Worm (Caenorhabditis elegans): ENCODE measurements around the gene F49E2.2.

Gene F49E2.2

DNA sequence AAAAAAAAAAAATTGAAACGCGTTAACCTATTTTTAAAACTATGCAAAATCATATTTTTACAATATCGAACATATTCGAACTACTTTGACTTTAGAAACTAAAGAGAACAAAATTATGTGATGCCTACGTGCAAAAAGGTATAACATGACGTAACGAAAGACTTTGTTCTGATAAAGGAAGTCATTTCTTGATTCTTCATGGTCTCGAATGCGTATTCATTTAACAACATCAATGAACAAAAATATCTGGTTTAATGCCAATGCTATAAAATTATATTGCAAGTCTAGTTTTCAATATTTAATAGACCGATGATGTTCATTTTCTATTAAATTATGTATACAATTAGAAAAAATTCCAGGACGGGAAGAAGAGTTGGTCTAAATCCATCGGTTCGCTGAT, 30.5 kb upstream of the F49E2.2 start:
- TF ChIP-seq lsy-2 (tag; optimal IDR thresholded peaks at IDR 0.05) (no peak), unc-62 (GFP tag; optimal IDR thresholded peaks at IDR 0.05) (no peak), ceh-39 (tag; optimal IDR thresholded peaks at IDR 0.05) (no peak), snpc-4 (tag; optimal IDR thresholded peaks at IDR 0.05) (no peak), nhr-2 (tag; optimal IDR thresholded peaks at IDR 0.05) (no peak), nhr-28 (tag; optimal IDR thresholded peaks at IDR 0.05) (no peak), mls-2 (tag; optimal IDR thresholded peaks at IDR 0.05) (no peak), lin-13 (tag; optimal IDR thresholded peaks at IDR 0.05) (no peak), elt-1 (tag; optimal IDR thresholded peaks at IDR 0.05; ENCODE audit: borderline replicate concordance, insufficient read depth) (no peak), drap-1 (GFP tag; optimal IDR thresholded peaks at IDR 0.05) (no peak), blmp-1 (tag; optimal IDR thresholded peaks at IDR 0.05) (no peak), ces-1 (GFP tag; optimal IDR thresholded peaks at IDR 0.05) (no peak), hlh-1 (tag; optimal IDR thresholded peaks at IDR 0.05) (no peak)

DNA sequence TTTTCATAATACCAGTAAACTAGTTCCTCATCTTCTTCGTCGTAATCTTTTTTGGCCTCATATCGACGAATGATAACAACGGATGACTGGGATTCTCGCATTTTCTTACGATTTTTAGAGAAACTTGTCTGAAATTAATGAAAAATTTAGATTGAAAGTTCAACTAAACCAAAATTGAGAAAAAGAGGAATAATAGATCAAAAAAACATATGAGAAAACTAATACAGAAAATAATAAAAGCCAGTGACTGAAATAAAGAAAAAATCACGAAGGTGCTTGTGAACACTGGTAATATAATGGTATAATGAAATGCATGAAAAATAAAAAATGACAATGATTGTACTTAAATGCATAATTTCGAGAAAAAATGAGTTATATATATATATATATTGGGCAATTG, 29.9 kb upstream of the F49E2.2 start, which contains the start of gene C07B5.8:
Gene C07B5.8 (minus strand): TSS at position 101 of the 400 bp plus-strand sequence.
- TF ChIP-seq unc-39 (tag; optimal IDR thresholded peaks at IDR 0.05) (no peak), tbx-8 (GFP tag; optimal IDR thresholded peaks at IDR 0.05) (no peak), mep-1 (tag; optimal IDR thresholded peaks at IDR 0.05) (no peak), ces-1 (GFP tag; optimal IDR thresholded peaks at IDR 0.05) (no peak)

- TF ChIP-seq nhr-237 (tag; optimal IDR thresholded peaks at IDR 0.05) (no peak), nhr-12 (tag; optimal IDR thresholded peaks at IDR 0.05) (no peak), nhr-2 (tag; optimal IDR thresholded peaks at IDR 0.05) (no peak), bed-3 (GFP tag; optimal IDR thresholded peaks at IDR 0.05) (no peak), M03D4.4 (tag; optimal IDR thresholded peaks at IDR 0.05) (no peak), ceh-43 (GFP tag; optimal IDR thresholded peaks at IDR 0.05) (no peak), cnd-1 (tag; optimal IDR thresholded peaks at IDR 0.05) (no peak), blmp-1 (tag; optimal IDR thresholded peaks at IDR 0.05) (no peak), ham-2 (GFP tag; optimal IDR thresholded peaks at IDR 0.05) (no peak)
Observed at ce11 chrX:9537538-9538172, 28.9 kb upstream of the F49E2.2 start.

DNA sequence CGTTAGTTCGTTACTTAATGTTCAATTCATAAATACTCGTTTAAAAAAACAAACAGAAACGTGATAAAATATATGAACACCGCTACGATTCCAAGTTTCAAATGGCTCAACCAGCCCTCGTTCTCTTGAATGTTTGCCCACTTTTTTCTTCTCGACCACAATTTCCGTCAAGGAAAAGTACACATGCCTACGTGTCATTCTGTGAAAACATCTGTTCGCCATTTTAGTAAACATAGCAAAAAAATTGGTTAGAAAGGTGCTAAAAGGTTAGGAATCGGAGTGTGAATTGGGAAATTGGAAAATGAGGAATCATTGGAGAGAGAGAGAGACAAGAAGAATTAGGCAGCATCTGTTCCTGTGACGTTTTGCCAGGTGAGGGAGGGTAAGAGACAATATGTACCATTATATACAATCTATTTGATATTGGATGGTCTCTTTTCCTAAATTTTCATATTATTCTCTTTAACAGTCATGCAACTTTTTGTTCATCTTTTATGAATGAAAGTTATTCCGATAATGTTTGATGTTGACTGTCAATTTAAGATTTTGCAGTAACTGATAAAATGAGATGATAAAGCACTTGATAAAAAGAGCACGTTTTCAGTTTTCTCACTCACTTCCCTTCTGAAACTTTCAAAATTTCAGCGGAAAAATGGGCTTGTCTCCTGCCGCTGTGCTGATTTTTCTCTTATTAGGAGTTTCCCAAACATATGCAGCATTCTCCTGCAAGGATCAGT, 27.1 kb upstream of the F49E2.2 start, which contains the start of gene nuc-1:
Gene nuc-1 (plus strand): TSS at position 612 of the 737 bp plus-strand sequence.
- no peak for TF ChIP-seq mep-1 (tag; optimal IDR thresholded peaks at IDR 0.05)
- no peak for TF ChIP-seq mls-2 (tag; optimal IDR thresholded peaks at IDR 0.05)
- no peak for TF ChIP-seq nhr-2 (tag; optimal IDR thresholded peaks at IDR 0.05)
- no peak for TF ChIP-seq ceh-43 (GFP tag; optimal IDR thresholded peaks at IDR 0.05)
- no peak for TF ChIP-seq nhr-76 (tag; optimal IDR thresholded peaks at IDR 0.05)
- TF ChIP-seq sptf-1 (tag; optimal IDR thresholded peaks at IDR 0.05), result no peak
- no peak for TF ChIP-seq unc-39 (tag; optimal IDR thresholded peaks at IDR 0.05)
- TF ChIP-seq ces-1 (GFP tag; optimal IDR thresholded peaks at IDR 0.05), result no peak
- TF ChIP-seq elt-3 (tag; optimal IDR thresholded peaks at IDR 0.05), result no peak
- no peak for TF ChIP-seq ztf-11 (tag; optimal IDR thresholded peaks at IDR 0.05)
- no peak for TF ChIP-seq pha-4 (tag; optimal IDR thresholded peaks at IDR 0.05)
- TF ChIP-seq bed-3 (GFP tag; optimal IDR thresholded peaks at IDR 0.05), result no peak
- TF ChIP-seq sem-2 (GFP tag; optimal IDR thresholded peaks at IDR 0.05), result no peak
- no peak for TF ChIP-seq mab-5 (tag; optimal IDR thresholded peaks at IDR 0.05)
- no peak for TF ChIP-seq lsy-2 (tag; optimal IDR thresholded peaks at IDR 0.05)
- no peak for TF ChIP-seq nhr-12 (tag; optimal IDR thresholded peaks at IDR 0.05)
- no peak for TF ChIP-seq M03D4.4 (tag; optimal IDR thresholded peaks at IDR 0.05)

DNA sequence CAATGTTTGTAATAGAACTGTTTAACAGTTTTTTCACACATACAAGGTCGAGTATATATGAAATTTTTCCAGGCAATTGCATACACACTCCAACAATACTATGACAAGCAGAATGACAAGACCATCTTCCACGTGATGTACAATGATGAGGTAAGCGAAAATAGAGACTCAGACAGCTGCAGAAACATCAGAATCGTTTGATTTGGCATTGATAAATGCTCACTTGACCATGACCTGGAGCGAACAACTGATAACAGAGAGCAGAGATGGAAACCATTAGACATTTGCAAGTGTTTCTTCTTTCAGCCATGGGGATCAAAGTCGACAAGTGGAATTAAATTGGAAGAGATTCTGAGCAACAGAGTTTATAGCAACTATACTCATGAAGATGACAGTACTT, 26.1 kb upstream of the F49E2.2 start:
- TF ChIP-seq ceh-39 (tag; optimal IDR thresholded peaks at IDR 0.05) (no peak), mab-5 (tag; optimal IDR thresholded peaks at IDR 0.05) (no peak), unc-120 (tag; optimal IDR thresholded peaks at IDR 0.05; ENCODE audit: poor library complexity, severe bottlenecking) (no peak), bed-3 (GFP tag; optimal IDR thresholded peaks at IDR 0.05) (no peak), elt-1 (tag; optimal IDR thresholded peaks at IDR 0.05; ENCODE audit: borderline replicate concordance, insufficient read depth) (no peak), blmp-1 (tag; optimal IDR thresholded peaks at IDR 0.05) (no peak)
